Fruit fly (Drosophila melanogaster) whole organism, embryonic: ENCODE data around the gene Zwilch.

Source experiments
- CG13296 ChIP-seq: fragments of 200-800 bp; sonication (Bioruptor generic); optimal IDR thresholded peaks from 3 replicates; lab custom pipeline; 2018; ENCODE audit warnings: missing biosample characterization, mild to moderate bottlenecking, missing genetic modification characterization
- CG33557 ChIP-seq: fragments of 200-800 bp; sonication (Bioruptor generic); optimal IDR thresholded peaks from 2 replicates; lab custom pipeline; 2019; ENCODE audit warnings: missing biosample characterization, mild to moderate bottlenecking, missing genetic modification characterization, moderate library complexity
- CG3847 ChIP-seq: fragments of 200-800 bp; sonication (Bioruptor generic); IDR thresholded peaks from 2 replicates; pipeline ENCODE4 v1.3.6; 2022; ENCODE audit warnings: missing biosample characterization, missing genetic modification characterization
- Meics ChIP-seq: fragments of 200-800 bp; sonication (Bioruptor generic); optimal IDR thresholded peaks from 2 replicates; lab custom pipeline; 2017; ENCODE audit warnings: missing biosample characterization, mild to moderate bottlenecking, missing genetic modification characterization
- ems ChIP-seq: fragments of 200-800 bp; sonication (Bioruptor generic); optimal IDR thresholded peaks from 3 replicates; lab custom pipeline; 2016; ENCODE audit warnings: missing biosample characterization, missing genetic modification characterization
- vvl ChIP-seq: fragments of 200-800 bp; sonication (Bioruptor generic); IDR thresholded peaks from 2 replicates; pipeline ENCODE4 v1.3.6; 2022; ENCODE audit warnings: missing biosample characterization, missing genetic modification characterization

dm6 chr3R:31252093-31252962 lies 39.2 kb upstream of the Zwilch start, which contains the start of the genes qless and mRpL32:
- TF ChIP-seq Meics (GFP tag; lab: Kevin White, UChicago) (no peak), ems (GFP tag; lab: Kevin White, UChicago) (peak; percentile 64), vvl (GFP tag; lab: Robert Waterston, UW) (peak; percentile 89), CG13296 (GFP tag; lab: Kevin White, UChicago) (peak; percentile 49), CG33557 (no peak), CG3847 (GFP tag; lab: Robert Waterston, UW) (peak; percentile 34)
